Fruit fly (Drosophila melanogaster) whole organism, prepupa: ENCODE data around the gene CG42717.
A peak's percentile ranks its signal among the peaks of the same experiment; 100 is the strongest.

Source experiments
- Blimp-1 ChIP-seq: fragments of 200-800 bp; sonication (Bioruptor generic); optimal IDR thresholded peaks from 3 replicates; lab custom pipeline; 2017; ENCODE audit warnings: missing biosample characterization, missing genetic modification characterization, mild to moderate bottlenecking, moderate library complexity, missing genetic modification reagents
- CG10631 ChIP-seq: fragments of 200-800 bp; sonication (Bioruptor generic); optimal IDR thresholded peaks from 2 replicates; lab custom pipeline; 2016; ENCODE audit warnings: missing biosample characterization, missing genetic modification characterization
- CG10669 ChIP-seq: fragments of 200-800 bp; sonication (Bioruptor generic); optimal IDR thresholded peaks from 3 replicates; lab custom pipeline; 2018; ENCODE audit warnings: missing biosample characterization, mild to moderate bottlenecking, missing genetic modification characterization, moderate library complexity
- CG11294 ChIP-seq: fragments of 200-800 bp; sonication (Bioruptor generic); IDR thresholded peaks from 2 replicates; pipeline ENCODE4 v1.3.6; 2022; ENCODE audit warnings: missing biosample characterization, missing genetic modification characterization
- CG11762 ChIP-seq: fragments of 200-800 bp; sonication (Bioruptor generic); optimal IDR thresholded peaks from 3 replicates; lab custom pipeline; 2016; ENCODE audit warnings: missing biosample characterization, missing genetic modification characterization; ENCODE audit not compliant: insufficient read depth
- CG11902 ChIP-seq: fragments of 200-800 bp; sonication (Bioruptor generic); optimal IDR thresholded peaks from 3 replicates; lab custom pipeline; 2016; ENCODE audit warnings: missing biosample characterization, missing genetic modification characterization
- CG15336 ChIP-seq: fragments of 200-800 bp; sonication (Bioruptor generic); IDR thresholded peaks from 2 replicates; pipeline ENCODE4 v1.3.6; 2022; ENCODE audit warnings: missing biosample characterization, missing genetic modification characterization
- CG1621 ChIP-seq: fragments of 200-800 bp; sonication (Bioruptor generic); optimal IDR thresholded peaks from 3 replicates; lab custom pipeline; 2018; ENCODE audit warnings: missing biosample characterization, mild to moderate bottlenecking, missing genetic modification characterization
- CG16779 ChIP-seq: fragments of 200-800 bp; sonication (Bioruptor generic); optimal IDR thresholded peaks from 3 replicates; lab custom pipeline; 2017; ENCODE audit warnings: missing biosample characterization, mild to moderate bottlenecking, missing genetic modification characterization
- CG3032 ChIP-seq: fragments of 200-800 bp; optimal IDR thresholded peaks from 2 replicates; lab custom pipeline; 2019; ENCODE audit warnings: missing biosample characterization, mild to moderate bottlenecking, missing genetic modification characterization, moderate library complexity
- CG31627 ChIP-seq: fragments of 200-800 bp; sonication (Bioruptor generic); optimal IDR thresholded peaks from 3 replicates; lab custom pipeline; 2016; ENCODE audit warnings: missing biosample characterization, missing genetic modification characterization
- CG32006 ChIP-seq: fragments of 200-800 bp; sonication (Bioruptor generic); optimal IDR thresholded peaks from 3 replicates; lab custom pipeline; 2017; ENCODE audit warnings: missing biosample characterization, mild to moderate bottlenecking, missing genetic modification characterization
- CG34406 ChIP-seq: fragments of 200-800 bp; sonication (Bioruptor generic); optimal IDR thresholded peaks from 3 replicates; lab custom pipeline; 2016; ENCODE audit warnings: missing biosample characterization, missing genetic modification characterization
- CG3919 ChIP-seq: fragments of 200-800 bp; sonication (Bioruptor generic); optimal IDR thresholded peaks from 3 replicates; lab custom pipeline; 2016; ENCODE audit warnings: missing biosample characterization, missing genetic modification characterization
- CG4318 ChIP-seq: fragments of 200-800 bp; sonication (Bioruptor generic); optimal IDR thresholded peaks from 3 replicates; lab custom pipeline; 2017; ENCODE audit warnings: missing biosample characterization, mild to moderate bottlenecking, missing genetic modification characterization
- CG6163 ChIP-seq: fragments of 200-800 bp; sonication (Bioruptor generic); IDR thresholded peaks from 3 replicates; pipeline ENCODE4 v1.3.6; 2022; ENCODE audit warnings: missing biosample characterization, missing genetic modification characterization
- CG6276 ChIP-seq: fragments of 200-800 bp; sonication (Bioruptor generic); optimal IDR thresholded peaks from 2 replicates; lab custom pipeline; 2017; ENCODE audit warnings: missing biosample characterization, mild to moderate bottlenecking, missing genetic modification characterization
- CG6792 ChIP-seq: fragments of 200-800 bp; sonication (Bioruptor generic); optimal IDR thresholded peaks from 3 replicates; lab custom pipeline; 2016; ENCODE audit warnings: missing biosample characterization, missing genetic modification characterization
- CG6808 ChIP-seq: fragments of 200-800 bp; sonication (Bioruptor generic); optimal IDR thresholded peaks from 3 replicates; lab custom pipeline; 2017; ENCODE audit warnings: missing biosample characterization, missing genetic modification characterization, mild to moderate bottlenecking, moderate library complexity, missing genetic modification reagents
- CG6854 ChIP-seq: fragments of 200-800 bp; sonication (Bioruptor generic); optimal IDR thresholded peaks from 2 replicates; lab custom pipeline; 2017; ENCODE audit warnings: missing biosample characterization, mild to moderate bottlenecking, missing genetic modification characterization
- CG8632 ChIP-seq: fragments of 200-800 bp; sonication (Bioruptor generic); optimal IDR thresholded peaks from 3 replicates; lab custom pipeline; 2016; ENCODE audit warnings: missing biosample characterization, missing genetic modification characterization
- Eip75B ChIP-seq: fragments of 200-800 bp; sonication (Bioruptor generic); optimal IDR thresholded peaks from 3 replicates; lab custom pipeline; 2016; ENCODE audit warnings: missing biosample characterization, missing genetic modification characterization
- Eip78C ChIP-seq: fragments of 200-800 bp; sonication (Bioruptor generic); peaks from one replicate; lab custom pipeline; 2016; ENCODE audit warnings: missing biosample characterization, missing genetic modification characterization
- Eip93F ChIP-seq: fragments of 200-800 bp; sonication (Bioruptor generic); optimal IDR thresholded peaks from 2 replicates; lab custom pipeline; 2016; ENCODE audit warnings: missing biosample characterization, mild to moderate bottlenecking, missing genetic modification characterization
- Ets21C ChIP-seq: fragments of 200-800 bp; sonication (Bioruptor generic); optimal IDR thresholded peaks from 3 replicates; lab custom pipeline; 2016; ENCODE audit warnings: missing biosample characterization, missing genetic modification characterization
- Ets96B ChIP-seq: fragments of 200-800 bp; optimal IDR thresholded peaks from 2 replicates; lab custom pipeline; 2019; ENCODE audit warnings: missing biosample characterization, mild to moderate bottlenecking, missing genetic modification characterization, moderate library complexity
- Hr38 ChIP-seq: sonication (Bioruptor generic); optimal IDR thresholded peaks from 2 replicates; lab custom pipeline; 2016; ENCODE audit warnings: missing biosample characterization, missing genetic modification characterization
- Hr39 ChIP-seq: fragments of 200-800 bp; sonication (Bioruptor generic); optimal IDR thresholded peaks from 2 replicates; lab custom pipeline; 2016; ENCODE audit warnings: missing biosample characterization, missing genetic modification characterization
- Hr4 ChIP-seq: fragments of 200-800 bp; sonication (Bioruptor generic); optimal IDR thresholded peaks from 3 replicates; lab custom pipeline; 2016; ENCODE audit warnings: missing biosample characterization, missing genetic modification characterization
- Lpt ChIP-seq: fragments of 200-800 bp; sonication (Bioruptor generic); optimal IDR thresholded peaks from 3 replicates; lab custom pipeline; 2016; ENCODE audit warnings: missing biosample characterization, missing genetic modification characterization
- Met ChIP-seq: fragments of 200-800 bp; sonication (Bioruptor generic); optimal IDR thresholded peaks from 3 replicates; lab custom pipeline; 2016; ENCODE audit warnings: missing biosample characterization, missing genetic modification characterization
- Sox102F ChIP-seq: fragments of 200-800 bp; sonication (Bioruptor generic); optimal IDR thresholded peaks from 2 replicates; lab custom pipeline; 2016; ENCODE audit warnings: missing biosample characterization, mild to moderate bottlenecking, missing genetic modification characterization
- Sox14 ChIP-seq: fragments of 200-800 bp; sonication (Bioruptor generic); optimal IDR thresholded peaks from 3 replicates; lab custom pipeline; 2016; ENCODE audit warnings: missing biosample characterization, missing genetic modification characterization
- Sox15 ChIP-seq: fragments of 200-800 bp; sonication (Bioruptor generic); optimal IDR thresholded peaks from 3 replicates; lab custom pipeline; 2016; ENCODE audit warnings: missing biosample characterization, missing genetic modification characterization
- achi ChIP-seq: fragments of 200-800 bp; sonication (Bioruptor generic); optimal IDR thresholded peaks from 3 replicates; lab custom pipeline; 2016; ENCODE audit warnings: missing biosample characterization, missing genetic modification characterization
- acj6 ChIP-seq: fragments of 200-800 bp; sonication (Bioruptor generic); optimal IDR thresholded peaks from 3 replicates; lab custom pipeline; 2016; ENCODE audit warnings: missing biosample characterization, missing genetic modification characterization
- cyc ChIP-seq: fragments of 200-800 bp; sonication (Bioruptor generic); optimal IDR thresholded peaks from 3 replicates; lab custom pipeline; 2016; ENCODE audit warnings: missing biosample characterization, missing genetic modification characterization
- dsx ChIP-seq: fragments of 200-800 bp; optimal IDR thresholded peaks from 3 replicates; lab custom pipeline; 2019; ENCODE audit warnings: missing biosample characterization, mild to moderate bottlenecking, missing genetic modification characterization, moderate library complexity; ENCODE audit not compliant: poor library complexity, severe bottlenecking
- eg ChIP-seq: fragments of 200-800 bp; sonication (Bioruptor generic); IDR thresholded peaks from 3 replicates; pipeline ENCODE4 v1.3.6; 2022; ENCODE audit warnings: missing biosample characterization, missing genetic modification characterization
- esn ChIP-seq: fragments of 200-800 bp; sonication (Bioruptor generic); optimal IDR thresholded peaks from 2 replicates; lab custom pipeline; 2016; ENCODE audit warnings: missing biosample characterization, mild to moderate bottlenecking, missing genetic modification characterization, moderate library complexity
- fd59A ChIP-seq: fragments of 200-800 bp; sonication (Bioruptor generic); optimal IDR thresholded peaks from 2 replicates; lab custom pipeline; 2017; ENCODE audit warnings: missing biosample characterization, mild to moderate bottlenecking, missing genetic modification characterization, missing genetic modification reagents
- fd85E ChIP-seq: fragments of 200-800 bp; sonication (Bioruptor generic); optimal IDR thresholded peaks from 3 replicates; lab custom pipeline; 2016; ENCODE audit warnings: missing biosample characterization, missing genetic modification characterization
- fkh ChIP-seq: fragments of 200-800 bp; sonication (Bioruptor generic); optimal IDR thresholded peaks from 3 replicates; lab custom pipeline; 2017; ENCODE audit warnings: missing biosample characterization, mild to moderate bottlenecking, missing genetic modification characterization, moderate library complexity
- lz ChIP-seq: fragments of 200-800 bp; sonication (Bioruptor generic); optimal IDR thresholded peaks from 3 replicates; lab custom pipeline; 2016; ENCODE audit warnings: missing biosample characterization, missing genetic modification characterization
- net ChIP-seq: fragments of 200-800 bp; sonication (Bioruptor generic); optimal IDR thresholded peaks from 3 replicates; lab custom pipeline; 2016; ENCODE audit warnings: missing biosample characterization, missing genetic modification characterization
- pdm3 ChIP-seq: fragments of 200-800 bp; sonication (Bioruptor generic); optimal IDR thresholded peaks from 3 replicates; lab custom pipeline; 2016; ENCODE audit warnings: missing biosample characterization, missing genetic modification characterization
- spab ChIP-seq: fragments of 200-800 bp; sonication (Bioruptor generic); optimal IDR thresholded peaks from 2 replicates; lab custom pipeline; 2017; ENCODE audit warnings: missing biosample characterization, mild to moderate bottlenecking, missing genetic modification characterization, missing genetic modification reagents
- ss ChIP-seq, 2 experiments: fragments of 200-800 bp; sonication (Bioruptor generic); optimal IDR thresholded peaks; 2 replicates in 1 of 2; 3 replicates in 1 of 2; lab custom pipeline; 2017 to 2018; ENCODE audit warnings: mild to moderate bottlenecking in 2 of 2, missing biosample characterization in 2 of 2, missing genetic modification characterization in 2 of 2, moderate library complexity in 1 of 2
- topi ChIP-seq: fragments of 200-800 bp; sonication (Bioruptor generic); optimal IDR thresholded peaks from 3 replicates; lab custom pipeline; 2016; ENCODE audit warnings: missing biosample characterization, missing genetic modification characterization
- vri ChIP-seq: fragments of 200-800 bp; sonication (Bioruptor generic); optimal IDR thresholded peaks from 3 replicates; lab custom pipeline; 2016; ENCODE audit warnings: missing biosample characterization, mild to moderate bottlenecking, missing genetic modification characterization

The CG42717 gene

dm6 chr3L:16043045-16043781 is 10.2 kb upstream of the CG42717 start:
- TF ChIP-seq CG4318 (peak; percentile 67), CG11294 (GFP tag; lab: Robert Waterston, UW) (no peak; the same call in 1 of the 2 replicates), esn (peak; percentile 76), fkh (GFP tag; lab: Kevin White, UChicago) (no peak), CG6854 (GFP tag; lab: Kevin White, UChicago) (peak; percentile 74), acj6 (GFP tag; lab: Kevin White, UChicago) (peak; percentile 82), CG6276 (peak; percentile 72), CG3919 (GFP tag; lab: Kevin White, UChicago) (peak; percentile 24), Sox15 (GFP tag; lab: Kevin White, UChicago) (peak; percentile 50), CG15336 (GFP tag; lab: Robert Waterston, UW) (peak; percentile 84), CG11902 (GFP tag; lab: Kevin White, UChicago) (peak; percentile 36), net (peak; percentile 73), lz (GFP tag; lab: Kevin White, UChicago) (peak; percentile 46), Eip93F (GFP tag; lab: Kevin White, UChicago) (peak; percentile 28), Eip78C (GFP tag; lab: Kevin White, UChicago) (peak; percentile 86), CG31627 (GFP tag; lab: Kevin White, UChicago) (peak; percentile 30), CG6792 (GFP tag; lab: Kevin White, UChicago) (peak; percentile 59), topi (GFP tag; lab: Kevin White, UChicago) (peak; percentile 43), Ets96B (peak; percentile 92), CG6808 (GFP tag; lab: Kevin White, UChicago) (peak; percentile 83), Eip75B (GFP tag; lab: Kevin White, UChicago) (peak; percentile 57), vri (GFP tag; lab: Kevin White, UChicago) (peak; percentile 27), Hr4 (GFP tag; lab: Kevin White, UChicago) (peak; percentile 33), Sox102F (GFP tag; lab: Kevin White, UChicago) (peak; percentile 42), CG10631 (peak; percentile 80), pdm3 (GFP tag; lab: Kevin White, UChicago) (peak; percentile 58), CG32006 (GFP tag; lab: Kevin White, UChicago) (peak; percentile 84), achi (peak; percentile 84), spab (GFP tag; lab: Kevin White, UChicago) (peak; percentile 77), Met (GFP tag; lab: Kevin White, UChicago) (peak; percentile 63), Hr39 (GFP tag; lab: Kevin White, UChicago) (peak; percentile 10), CG11762 (peak; percentile 60), CG1621 (tag; lab: Kevin White, UChicago) (peak; percentile 73), CG10669 (GFP tag; lab: Kevin White, UChicago) (peak; percentile 86), ss (GFP tag; optimal IDR thresholded peaks at IDR 0.05; lab: Kevin White, UChicago) (peak; percentile 80 to 81), CG3032 (tag; lab: Kevin White, UChicago) (peak; percentile 92), fd85E (no peak), CG34406 (GFP tag; lab: Kevin White, UChicago) (peak; percentile 81), fd59A (GFP tag; lab: Kevin White, UChicago) (peak; percentile 60), CG8632 (GFP tag; lab: Kevin White, UChicago) (peak; percentile 84), dsx (GFP tag; lab: Kevin White, UChicago) (peak; percentile 89), CG16779 (tag; lab: Kevin White, UChicago) (peak; percentile 76), Lpt (GFP tag; lab: Kevin White, UChicago) (peak; percentile 72), Ets21C (peak; percentile 19), Blimp-1 (peak; percentile 74), cyc (GFP tag; lab: Kevin White, UChicago) (peak; percentile 17), Sox14 (GFP tag; lab: Kevin White, UChicago) (peak; percentile 28), Hr38 (GFP tag; lab: Kevin White, UChicago) (no peak), CG6163 (GFP tag; lab: Robert Waterston, UW) (peak; percentile 65), eg (GFP tag; lab: Robert Waterston, UW) (peak; percentile 64)
